Worm (Caenorhabditis elegans) whole organism, mixed stage, embryonic: ENCODE results near the gene F38B7.10.

ENCODE experiments used
- blmp-1 ChIP-seq: fragments of 150-350 bp; optimal IDR thresholded peaks from 2 replicates; lab custom pipeline; 2014; ENCODE audit warnings: missing biosample characterization, missing genetic modification characterization
- ceh-83 ChIP-seq: fragments of 200-800 bp; sonication (Bioruptor generic); optimal IDR thresholded peaks from 2 replicates; lab custom pipeline; 2018; ENCODE audit warnings: mild to moderate bottlenecking, missing genetic modification characterization, missing compliant biosample characterization
- elt-3 ChIP-seq: fragments of 150-350 bp; optimal IDR thresholded peaks from 2 replicates; lab custom pipeline; 2014; ENCODE audit warnings: missing biosample characterization, missing genetic modification characterization
- ham-2 ChIP-seq: fragments of 200-800 bp; sonication (Bioruptor generic); optimal IDR thresholded peaks from 2 replicates; lab custom pipeline; 2018; ENCODE audit warnings: mild to moderate bottlenecking, missing genetic modification characterization, missing compliant biosample characterization
- lsy-2 ChIP-seq: fragments of 150-350 bp; optimal IDR thresholded peaks from 2 replicates; lab custom pipeline; 2014; ENCODE audit warnings: missing biosample characterization, missing genetic modification characterization
- mls-2 ChIP-seq: sonication (generic microtip); optimal IDR thresholded peaks from 2 replicates; lab custom pipeline; 2016; ENCODE audit warnings: mild to moderate bottlenecking, missing genetic modification characterization, moderate library complexity, missing compliant biosample characterization
- nhr-12 ChIP-seq: fragments of 150-350 bp; optimal IDR thresholded peaks from 2 replicates; lab custom pipeline; 2014; ENCODE audit warnings: missing biosample characterization, missing genetic modification characterization
- nhr-28 ChIP-seq: fragments of 150-350 bp; optimal IDR thresholded peaks from 2 replicates; lab custom pipeline; 2014; ENCODE audit warnings: missing biosample characterization, missing genetic modification characterization
- nhr-76 ChIP-seq: sonication (generic microtip); optimal IDR thresholded peaks from 2 replicates; lab custom pipeline; 2017; ENCODE audit warnings: missing biosample characterization, missing genetic modification characterization
- sem-2 ChIP-seq: fragments of 200-800 bp; sonication (Bioruptor generic); optimal IDR thresholded peaks from 2 replicates; lab custom pipeline; 2018; ENCODE audit warnings: mild to moderate bottlenecking, missing genetic modification characterization, missing compliant biosample characterization
- snpc-4 ChIP-seq: fragments of 150-350 bp; optimal IDR thresholded peaks from 2 replicates; lab custom pipeline; 2014; ENCODE audit warnings: missing biosample characterization, missing genetic modification characterization
- sptf-1 ChIP-seq: sonication (generic microtip); optimal IDR thresholded peaks from 2 replicates; lab custom pipeline; 2017; ENCODE audit warnings: mild to moderate bottlenecking, missing genetic modification characterization, moderate library complexity, missing compliant biosample characterization
- unc-39 ChIP-seq: fragments of 150-350 bp; optimal IDR thresholded peaks from 2 replicates; lab custom pipeline; 2014; ENCODE audit warnings: missing biosample characterization, missing genetic modification characterization
- ztf-11 ChIP-seq: fragments of 150-350 bp; optimal IDR thresholded peaks from 2 replicates; lab custom pipeline; 2014; ENCODE audit warnings: missing biosample characterization, missing genetic modification characterization

- TF ChIP-seq lsy-2 (tag; lab: Kevin White, UChicago) (no peak), ztf-11 (tag; lab: Kevin White, UChicago) (no peak), unc-39 (tag; lab: Kevin White, UChicago) (no peak), mls-2 (tag; lab: Kevin White, UChicago) (no peak), nhr-12 (tag; lab: Kevin White, UChicago) (no peak), nhr-76 (tag; lab: Kevin White, UChicago) (no peak), ceh-83 (GFP tag; lab: Kevin White, UChicago) (no peak), snpc-4 (tag; lab: Kevin White, UChicago) (no peak), blmp-1 (tag; lab: Kevin White, UChicago) (no peak), elt-3 (tag; lab: Kevin White, UChicago) (no peak), sptf-1 (tag; lab: Kevin White, UChicago) (no peak), ham-2 (GFP tag; lab: Kevin White, UChicago) (no peak), nhr-28 (tag; lab: Kevin White, UChicago) (no peak), sem-2 (GFP tag; lab: Kevin White, UChicago) (no peak)
These were observed 35.5 kb downstream of the F38B7.10 start, which contains the start of gene srx-90 for ce11 chrV:11580826-11581225.
